Worm (Caenorhabditis elegans): ENCODE data around the gene C13A2.4.

DNA sequence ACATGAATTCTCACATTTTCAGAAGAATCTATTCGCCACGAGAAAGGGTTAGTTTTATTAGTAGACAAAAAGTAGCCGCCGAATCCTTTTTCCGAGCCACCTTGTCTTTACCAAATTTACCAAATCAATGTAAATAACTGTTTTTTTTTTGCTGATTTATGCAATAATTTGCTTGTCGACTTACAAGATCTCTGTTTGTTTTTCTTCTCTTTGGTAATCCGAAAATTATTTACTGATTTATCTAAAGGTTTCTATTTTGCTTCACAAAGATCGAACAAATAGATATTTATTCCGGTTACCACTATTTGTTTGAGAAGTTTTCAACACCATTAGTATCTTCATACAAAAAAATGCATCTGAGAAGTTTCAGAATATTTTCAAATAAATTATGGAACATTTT lies 13.2 kb upstream of the C13A2.4 start, which contains the start of gene C13A2.7:
- TF ChIP-seq hsf-1 (GFP tag; IDR thresholded peaks at IDR 0.05), result no peak
- no peak for TF ChIP-seq aptf-3 (GFP tag; IDR thresholded peaks at IDR 0.05)

Data from whole organism, young adult.